Worm (Caenorhabditis elegans): Measurements from ENCODE around the gene F36H12.5.

DNA sequence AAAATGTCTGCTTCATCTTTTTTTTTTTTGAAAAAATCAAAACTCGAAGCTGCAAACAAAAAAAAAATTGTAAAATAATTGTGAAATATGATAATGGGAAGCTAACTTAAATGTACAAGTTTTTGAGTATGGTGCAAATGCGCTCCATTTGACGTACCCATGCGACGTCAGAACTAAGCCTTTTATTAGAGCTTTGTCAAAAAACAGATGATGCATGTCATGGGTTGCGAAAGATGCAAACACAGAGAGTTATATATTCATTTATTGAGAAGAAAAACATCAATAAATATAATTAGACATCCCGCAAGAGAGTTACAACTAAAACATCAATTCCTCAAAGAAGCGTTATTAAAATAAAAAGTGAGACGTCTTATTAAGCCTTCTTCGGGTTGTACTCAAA, 27.9 kb downstream of the F36H12.5 start:
- TF ChIP-seq nhr-12 (tag; optimal IDR thresholded peaks at IDR 0.05) = no peak
- TF ChIP-seq aly-2 (tag; optimal IDR thresholded peaks at IDR 0.05) = no peak
- TF ChIP-seq sea-2 (GFP tag; optimal IDR thresholded peaks at IDR 0.05) = no peak
- TF ChIP-seq R02D3.7 (tag; optimal IDR thresholded peaks at IDR 0.05) = no peak
- no peak for TF ChIP-seq tbx-2 (tag; optimal IDR thresholded peaks at IDR 0.05)
- TF ChIP-seq mdl-1 (tag; optimal IDR thresholded peaks at IDR 0.05) = no peak
- TF ChIP-seq ztf-11 (tag; optimal IDR thresholded peaks at IDR 0.05) = no peak
- TF ChIP-seq snpc-4 (tag; optimal IDR thresholded peaks at IDR 0.05) = no peak
- no peak for TF ChIP-seq zag-1 (tag; optimal IDR thresholded peaks at IDR 0.05)
